Worm (Caenorhabditis elegans): Measurements from ENCODE around the gene exos-8.

The exos-8 gene

DNA sequence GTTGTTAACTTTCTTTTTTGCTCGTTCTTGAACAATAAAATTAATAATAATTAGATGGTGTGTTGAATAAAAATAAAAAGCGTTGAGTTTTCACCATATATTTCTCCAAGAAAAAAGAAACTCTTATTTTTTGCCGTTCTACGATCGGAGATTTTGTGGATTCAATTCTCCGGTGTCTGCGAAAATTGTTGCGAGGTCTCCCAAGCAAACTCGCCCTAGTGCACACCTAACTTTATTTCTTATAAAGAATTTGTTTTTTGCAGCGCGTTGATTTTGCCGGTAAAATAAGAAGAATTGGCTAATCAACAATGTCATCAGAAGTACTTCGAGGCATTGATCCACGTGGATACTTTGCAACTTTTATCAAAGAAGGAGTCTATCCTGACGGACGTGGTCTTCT lies at the start of gene exos-8 (continued):
- TF ChIP-seq lir-3 (tag; optimal IDR thresholded peaks at IDR 0.05; ENCODE audit: poor library complexity) (peak; percentile 75), C16A3.4 (tag; optimal IDR thresholded peaks at IDR 0.05) (peak; percentile 65), snpc-4 (tag; optimal IDR thresholded peaks at IDR 0.05) (peak; percentile 15), fkh-8 (tag; optimal IDR thresholded peaks at IDR 0.05) (peak; percentile 58), ztf-4 (tag; optimal IDR thresholded peaks at IDR 0.05) (no peak)

DNA sequence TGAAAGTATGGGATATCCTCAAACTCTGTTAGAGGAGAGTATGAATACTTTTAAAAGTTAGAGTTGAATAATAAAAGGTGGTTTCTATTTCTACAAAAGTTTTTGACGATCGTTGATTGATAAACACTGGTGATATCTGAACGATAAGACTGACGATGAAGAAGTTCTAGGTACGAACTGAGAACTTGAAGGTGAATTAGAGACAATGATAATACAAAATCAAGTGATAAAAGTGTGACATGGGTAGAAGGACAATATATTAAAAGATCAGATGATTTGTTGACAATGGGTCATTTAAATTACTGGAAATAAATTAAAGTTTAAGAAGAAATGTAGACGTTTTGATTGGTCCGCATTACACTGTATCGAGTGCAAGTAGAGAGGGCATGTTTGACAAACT lies 46.1 kb upstream of the exos-8 start, which contains the start of gene C18H9.5:
Gene C18H9.5, minus strand, starts transcription at position 179 of the 400 bp plus-strand sequence.
- TF ChIP-seq nhr-20 (tag; optimal IDR thresholded peaks at IDR 0.05) (peak; percentile 5), elt-3 (tag; optimal IDR thresholded peaks at IDR 0.05) (peak in 1 of 6 experiments; percentile 7), hpl-2 (GFP tag; optimal IDR thresholded peaks at IDR 0.05) (no peak)

DNA sequence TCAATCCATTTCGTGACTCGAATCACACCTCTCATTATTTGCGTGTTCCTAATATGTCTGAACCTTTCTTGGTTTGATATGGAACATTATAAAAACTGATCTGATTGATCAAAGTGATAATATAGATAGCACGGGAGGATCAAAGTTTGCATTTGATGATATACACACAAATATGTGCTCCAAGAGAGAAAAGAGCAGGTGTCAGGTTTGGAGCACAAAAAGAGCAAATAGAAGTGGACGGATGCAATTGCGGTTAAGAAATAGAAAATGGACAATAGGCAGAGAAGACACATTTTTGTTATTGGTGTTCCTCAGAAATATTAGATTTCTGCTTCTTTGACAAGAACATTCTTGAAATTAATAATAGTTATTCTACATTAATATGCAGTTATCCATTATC lies 42.7 kb upstream of the exos-8 start, which contains the start of gene C18H9.1:
Gene C18H9.1, plus strand, starts transcription at position 301 of the 400 bp plus-strand sequence.
- no peak for TF ChIP-seq snpc-4 (tag; optimal IDR thresholded peaks at IDR 0.05)
- no peak for TF ChIP-seq mep-1 (tag; optimal IDR thresholded peaks at IDR 0.05)
- TF ChIP-seq nhr-90 (tag; optimal IDR thresholded peaks at IDR 0.05; ENCODE audit: poor library complexity), result no peak
- TF ChIP-seq lin-14 (GFP tag; optimal IDR thresholded peaks at IDR 0.05), result no peak
- no peak for TF ChIP-seq sox-4 (tag; optimal IDR thresholded peaks at IDR 0.05)
- no peak for TF ChIP-seq ceh-82 (tag; optimal IDR thresholded peaks at IDR 0.05)
- TF ChIP-seq elt-3 (tag; optimal IDR thresholded peaks at IDR 0.05), result no peak
- TF ChIP-seq nhr-12 (tag; optimal IDR thresholded peaks at IDR 0.05), result no peak
- no peak for TF ChIP-seq mef-2 (tag; optimal IDR thresholded peaks at IDR 0.05)
- TF ChIP-seq fkh-10 (GFP tag; optimal IDR thresholded peaks at IDR 0.05), result no peak
- TF ChIP-seq mdl-1 (tag; optimal IDR thresholded peaks at IDR 0.05), result no peak
- TF ChIP-seq lin-13 (GFP tag; optimal IDR thresholded peaks at IDR 0.05), result no peak
- TF ChIP-seq zag-1 (tag; optimal IDR thresholded peaks at IDR 0.05), result no peak
- TF ChIP-seq Y116A8C.19 (tag; optimal IDR thresholded peaks at IDR 0.05; ENCODE audit: borderline replicate concordance), result no peak
- TF ChIP-seq nhr-77 (tag; optimal IDR thresholded peaks at IDR 0.05), result no peak
- TF ChIP-seq jun-1 (tag; optimal IDR thresholded peaks at IDR 0.05), result no peak
- no peak for TF ChIP-seq sup-37 (GFP tag; optimal IDR thresholded peaks at IDR 0.05)
- no peak for TF ChIP-seq unc-98 (GFP tag; IDR thresholded peaks at IDR 0.05)

DNA sequence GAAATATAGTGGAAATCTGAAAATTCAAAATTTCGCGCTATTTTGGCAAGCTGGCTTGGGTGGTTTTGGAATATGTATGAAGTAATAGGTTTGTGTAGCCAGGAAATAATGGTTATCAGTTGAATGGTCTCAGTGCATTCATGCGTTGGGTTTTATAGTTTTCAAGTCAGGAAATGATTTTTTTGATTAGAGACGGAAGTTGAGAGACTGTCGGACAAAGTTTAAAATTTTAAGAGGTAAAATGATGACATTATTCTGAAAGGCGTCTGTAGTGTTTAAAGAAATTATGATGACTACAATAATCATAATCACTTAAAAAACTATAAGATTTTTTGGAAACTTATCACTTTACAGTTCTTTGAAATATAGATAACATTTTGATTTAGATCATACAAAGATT lies 40.0 kb upstream of the exos-8 start, which contains the start of gene C18H9.6:
Gene C18H9.6, minus strand, starts transcription at position 129 of the 400 bp plus-strand sequence.
- TF ChIP-seq fos-1 (tag; optimal IDR thresholded peaks at IDR 0.05) (no peak), irx-1 (tag; optimal IDR thresholded peaks at IDR 0.05) (no peak), elt-2 (tag; optimal IDR thresholded peaks at IDR 0.05) (peak; percentile 86)

DNA sequence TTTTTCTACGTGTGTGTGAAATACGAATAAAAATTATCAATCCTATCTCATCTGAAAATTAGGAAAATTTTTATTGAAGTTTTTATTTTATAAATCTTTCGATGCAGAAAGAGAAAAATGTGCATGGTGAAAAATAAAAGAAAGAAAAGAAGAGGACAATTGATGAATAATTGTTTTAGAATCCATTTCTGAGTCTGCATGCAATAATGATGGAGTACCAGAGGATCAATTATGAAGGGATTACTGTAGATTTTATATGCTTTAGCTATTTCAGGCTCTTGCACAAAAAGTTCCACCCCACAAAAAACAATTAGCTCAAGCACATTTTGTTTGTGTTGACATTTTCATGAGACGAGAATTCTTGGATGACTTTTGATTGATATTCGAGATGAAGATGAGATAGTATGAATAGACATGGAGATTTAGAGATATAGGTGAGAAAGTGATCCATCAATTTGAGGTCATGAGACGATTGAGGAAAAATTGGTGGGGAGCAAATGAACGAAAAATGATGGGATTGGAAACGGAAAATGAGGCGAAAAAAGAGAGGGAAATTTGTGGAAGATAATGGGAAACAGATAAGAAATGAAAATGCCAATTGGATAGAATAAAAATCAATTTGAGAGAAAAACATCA lies 35.8 kb upstream of the exos-8 start, which contains the start of gene rpy-1:
Gene rpy-1, minus strand, starts transcription at position 51 of the 636 bp plus-strand sequence.
- TF ChIP-seq nhr-71 (tag; optimal IDR thresholded peaks at IDR 0.05) (peak; percentile 68), ztf-4 (tag; optimal IDR thresholded peaks at IDR 0.05) (peak; percentile 22), nhr-85 (tag) (peak; percentile 7), nhr-11 (tag; optimal IDR thresholded peaks at IDR 0.05) (no peak), dsc-1 (tag; optimal IDR thresholded peaks at IDR 0.05) (peak; percentile 58), lin-14 (GFP tag; optimal IDR thresholded peaks at IDR 0.05) (peak; percentile 76), ceh-88 (GFP tag; IDR thresholded peaks at IDR 0.05) (no peak), nhr-20 (tag; optimal IDR thresholded peaks at IDR 0.05) (peak; percentile 21), efl-1 (optimal IDR thresholded peaks at IDR 0.05) (no peak), efl-1 (GFP tag; optimal IDR thresholded peaks at IDR 0.05 in 1 of 2) (peak in 1 of 2 experiments; percentile 41), lsy-2 (tag; optimal IDR thresholded peaks at IDR 0.05) (peak; percentile 36 to 51), fos-1 (tag; optimal IDR thresholded peaks at IDR 0.05) (no peak), lin-39 (tag; optimal IDR thresholded peaks at IDR 0.05) (peak; percentile 61), elt-3 (tag; optimal IDR thresholded peaks at IDR 0.05) (no peak), nhr-19 (GFP tag; conservative IDR thresholded peaks at IDR 0.05) (0 out of 2 replicates have a peak, but pooled peaks have one; percentile 13), ces-1 (GFP tag; optimal IDR thresholded peaks at IDR 0.05) (no peak), snu-23 (GFP tag; optimal IDR thresholded peaks at IDR 0.05) (peak; percentile 36), rnt-1 (tag; optimal IDR thresholded peaks at IDR 0.05) (peak; percentile 60), blmp-1 (tag; optimal IDR thresholded peaks at IDR 0.05) (peak; percentile 9)

Measured in whole organism, L1 larva.